Fruit fly (Drosophila melanogaster) whole organism, embryonic: ENCODE results near the gene CG43407.

Experiments
- ATbp ChIP-seq: fragments of 200-800 bp; sonication (Bioruptor generic); optimal IDR thresholded peaks from 2 replicates; lab custom pipeline; 2017; ENCODE audit warnings: missing biosample characterization, mild to moderate bottlenecking, missing genetic modification characterization, missing genetic modification reagents
- Bteb2 ChIP-seq: fragments of 200-800 bp; sonication (Bioruptor generic); optimal IDR thresholded peaks from 2 replicates; lab custom pipeline; 2016; ENCODE audit warnings: missing biosample characterization, missing genetic modification characterization
- CG11247 ChIP-seq: fragments of 200-800 bp; sonication (Bioruptor generic); IDR thresholded peaks from 2 replicates; pipeline ENCODE4 v1.3.6; 2022; ENCODE audit warnings: missing biosample characterization, missing genetic modification characterization
- CG12104 ChIP-seq: fragments of 200-800 bp; sonication (Bioruptor generic); optimal IDR thresholded peaks from 3 replicates; lab custom pipeline; 2016; ENCODE audit warnings: missing biosample characterization, missing genetic modification characterization
- CG12659 ChIP-seq: fragments of 200-800 bp; sonication (Bioruptor generic); optimal IDR thresholded peaks from 3 replicates; lab custom pipeline; 2017; ENCODE audit warnings: mild to moderate bottlenecking, missing biosample characterization, missing genetic modification reagents, missing genetic modification characterization
- CG13624 ChIP-seq: fragments of 200-800 bp; sonication (Bioruptor generic); optimal IDR thresholded peaks from 2 replicates; lab custom pipeline; 2016; ENCODE audit warnings: missing biosample characterization, missing genetic modification characterization
- CG15073 ChIP-seq: fragments of 200-800 bp; sonication (Bioruptor generic); optimal IDR thresholded peaks from 2 replicates; lab custom pipeline; 2016; ENCODE audit warnings: missing biosample characterization, missing genetic modification characterization
- CG16779 ChIP-seq: fragments of 200-800 bp; sonication (Bioruptor generic); IDR thresholded peaks from 2 replicates; pipeline ENCODE4 v1.3.6; 2022; ENCODE audit warnings: missing biosample characterization, missing genetic modification characterization
- CG16813 ChIP-seq: fragments of 200-800 bp; sonication (Bioruptor generic); IDR thresholded peaks from 3 replicates; pipeline ENCODE4 v1.3.6; 2022; ENCODE audit warnings: missing biosample characterization, missing genetic modification characterization; ENCODE audit not compliant: partially characterized antibody
- CG17361 ChIP-seq: fragments of 200-800 bp; sonication (Bioruptor generic); IDR thresholded peaks from 3 replicates; pipeline ENCODE4 v1.3.6; 2022; ENCODE audit warnings: missing biosample characterization, missing genetic modification characterization
- CG1832 ChIP-seq: fragments of 200-800 bp; sonication (Bioruptor generic); optimal IDR thresholded peaks from 2 replicates; lab custom pipeline; 2017; ENCODE audit warnings: missing biosample characterization, mild to moderate bottlenecking, missing genetic modification characterization, inconsistent platforms
- CG2889 ChIP-seq: fragments of 200-800 bp; sonication (Bioruptor generic); IDR thresholded peaks from 3 replicates; pipeline ENCODE4 v1.3.6; 2022; ENCODE audit warnings: missing biosample characterization, missing genetic modification characterization
- CG4328 ChIP-seq: fragments of 200-800 bp; sonication (Bioruptor generic); optimal IDR thresholded peaks from 3 replicates; lab custom pipeline; 2017; ENCODE audit warnings: missing biosample characterization, missing genetic modification reagents, missing genetic modification characterization
- CG4820 ChIP-seq: fragments of 200-800 bp; sonication (Bioruptor generic); optimal IDR thresholded peaks from 3 replicates; lab custom pipeline; 2016; ENCODE audit warnings: missing biosample characterization, missing genetic modification characterization
- CG7963 ChIP-seq: fragments of 200-800 bp; sonication (Bioruptor generic); IDR thresholded peaks from 3 replicates; pipeline ENCODE4 v1.3.6; 2022; ENCODE audit warnings: missing biosample characterization, missing genetic modification characterization; ENCODE audit not compliant: partially characterized antibody
- CG8290 ChIP-seq, 3 experiments: fragments of 200-800 bp; sonication (Bioruptor generic); optimal IDR thresholded peaks; 2 replicates each; lab custom pipeline; 2016 to 2019; ENCODE audit warnings: missing biosample characterization in 3 of 3, missing genetic modification characterization in 3 of 3, mild to moderate bottlenecking in 2 of 3, moderate library complexity in 1 of 3
- CG8765 ChIP-seq: fragments of 200-800 bp; sonication (Bioruptor generic); IDR thresholded peaks from 2 replicates; pipeline ENCODE4 v1.3.6; 2022; ENCODE audit warnings: missing biosample characterization, missing genetic modification characterization
- CG9797 ChIP-seq: fragments of 200-800 bp; sonication (Bioruptor generic); optimal IDR thresholded peaks from 3 replicates; lab custom pipeline; 2018; ENCODE audit warnings: missing biosample characterization, mild to moderate bottlenecking, missing genetic modification characterization
- CTCF ChIP-seq: fragments of 200-800 bp; sonication (Bioruptor generic); optimal IDR thresholded peaks from 2 replicates; lab custom pipeline; 2017; ENCODE audit warnings: missing biosample characterization, mild to moderate bottlenecking, missing genetic modification characterization, moderate library complexity
- D19B ChIP-seq: fragments of 200-800 bp; sonication (Bioruptor generic); optimal IDR thresholded peaks from 2 replicates; lab custom pipeline; 2017; ENCODE audit warnings: missing biosample characterization, mild to moderate bottlenecking, missing genetic modification characterization
- Deaf1 ChIP-seq: fragments of 200-800 bp; optimal IDR thresholded peaks from 3 replicates; lab custom pipeline; 2019; ENCODE audit warnings: missing biosample characterization, mild to moderate bottlenecking, missing genetic modification characterization, moderate library complexity
- Hr39 ChIP-seq: fragments of >200 bp; optimal IDR thresholded peaks from 2 replicates; lab custom pipeline; 2017
- Kr ChIP-seq: fragments of 200-800 bp; sonication (Bioruptor generic); optimal IDR thresholded peaks from 2 replicates; lab custom pipeline; 2017; ENCODE audit warnings: missing biosample characterization, mild to moderate bottlenecking, missing genetic modification characterization
- MTF-1 ChIP-seq: fragments of 200-800 bp; sonication (Bioruptor generic); optimal IDR thresholded peaks from 2 replicates; lab custom pipeline; 2018; ENCODE audit warnings: missing biosample characterization, mild to moderate bottlenecking, missing genetic modification characterization, borderline replicate concordance
- Med ChIP-seq: fragments of 200-800 bp; sonication (Bioruptor generic); peaks from one replicate; lab custom pipeline; 2016; ENCODE audit warnings: missing biosample characterization, missing genetic modification characterization, mild to moderate bottlenecking, inconsistent platforms, moderate library complexity
- Opbp ChIP-seq: fragments of 200-800 bp; sonication (Bioruptor generic); IDR thresholded peaks from 3 replicates; pipeline ENCODE4 v1.3.6; 2022; ENCODE audit warnings: missing biosample characterization, missing genetic modification characterization; ENCODE audit not compliant: partially characterized antibody
- Ptx1 ChIP-seq: fragments of 200-800 bp; sonication (Bioruptor generic); IDR thresholded peaks from 2 replicates; pipeline ENCODE4 v1.3.6; 2022; ENCODE audit warnings: missing biosample characterization, missing genetic modification characterization
- Scr ChIP-seq: fragments of 200-800 bp; sonication (Bioruptor generic); IDR thresholded peaks from 2 replicates; pipeline ENCODE4 v1.3.6; 2022; ENCODE audit warnings: missing biosample characterization, missing genetic modification characterization; ENCODE audit not compliant: partially characterized antibody
- Stat92E ChIP-seq, 3 experiments: fragments of >200 bp in 2 of 3; fragments of 200-800 bp in 1 of 3; sonication (Bioruptor generic) in 1 of 3; optimal IDR thresholded peaks; 2 replicates each; lab custom pipeline; 2017 to 2019; ENCODE audit warnings: missing biosample characterization in 3 of 3, missing genetic modification characterization in 3 of 3, mild to moderate bottlenecking in 1 of 3, moderate library complexity in 1 of 3
- Taf1 ChIP-seq: fragments of 200-800 bp; sonication (Bioruptor generic); IDR thresholded peaks from 2 replicates; pipeline ENCODE4 v1.3.6; 2022; ENCODE audit warnings: missing biosample characterization, missing genetic modification characterization
- Trl ChIP-seq, 3 experiments: fragments of >200 bp in 2 of 3; fragments of 200-800 bp in 1 of 3; sonication (Bioruptor generic) in 1 of 3; optimal IDR thresholded peaks; 2 replicates in 1 of 3; 3 replicates in 2 of 3; lab custom pipeline; 2016 to 2017; ENCODE audit warnings: missing biosample characterization in 1 of 3, missing genetic modification characterization in 1 of 3
- ara ChIP-seq: fragments of 200-800 bp; sonication (Bioruptor generic); IDR thresholded peaks from 2 replicates; pipeline ENCODE4 v1.3.6; 2022; ENCODE audit warnings: missing biosample characterization, missing genetic modification characterization
- cad ChIP-seq: fragments of >200 bp; optimal IDR thresholded peaks from 2 replicates; lab custom pipeline; 2017; ENCODE audit warnings: missing biosample characterization, missing genetic modification characterization
- cas ChIP-seq: fragments of 200-800 bp; sonication (Bioruptor generic); IDR thresholded peaks from 2 replicates; pipeline ENCODE4 v1.3.6; 2022; ENCODE audit warnings: missing biosample characterization, missing genetic modification characterization
- ewg ChIP-seq: fragments of 200-800 bp; sonication (Bioruptor generic); optimal IDR thresholded peaks from 3 replicates; lab custom pipeline; 2017; ENCODE audit warnings: mild to moderate bottlenecking, missing biosample characterization, missing genetic modification reagents, missing genetic modification characterization
- gsb ChIP-seq: fragments of 200-800 bp; sonication (Bioruptor generic); IDR thresholded peaks from 2 replicates; pipeline ENCODE4 v1.3.6; 2022; ENCODE audit warnings: missing biosample characterization, missing genetic modification characterization
- insv ChIP-seq, 2 experiments: fragments of 200-800 bp; sonication (Bioruptor generic); optimal IDR thresholded peaks; 3 replicates each; lab custom pipeline; 2016 to 2018; ENCODE audit warnings: missing biosample characterization in 2 of 2, missing genetic modification characterization in 2 of 2
- kah ChIP-seq: fragments of 200-800 bp; sonication (Bioruptor generic); optimal IDR thresholded peaks from 2 replicates; lab custom pipeline; 2018; ENCODE audit warnings: missing biosample characterization, mild to moderate bottlenecking, missing genetic modification characterization
- maf-S ChIP-seq: fragments of 200-800 bp; sonication (Bioruptor generic); optimal IDR thresholded peaks from 2 replicates; lab custom pipeline; 2016; ENCODE audit warnings: missing biosample characterization, missing genetic modification characterization
- odd ChIP-seq: fragments of 200-800 bp; sonication (Bioruptor generic); optimal IDR thresholded peaks from 2 replicates; lab custom pipeline; 2017; ENCODE audit warnings: missing biosample characterization, mild to moderate bottlenecking, missing genetic modification characterization
- pfk ChIP-seq: fragments of 200-800 bp; sonication (Bioruptor generic); optimal IDR thresholded peaks from 2 replicates; lab custom pipeline; 2018; ENCODE audit warnings: missing biosample characterization, mild to moderate bottlenecking, missing genetic modification characterization, moderate library complexity
- pita ChIP-seq: fragments of 200-800 bp; sonication (Bioruptor generic); optimal IDR thresholded peaks from 2 replicates; lab custom pipeline; 2017; ENCODE audit warnings: missing biosample characterization, mild to moderate bottlenecking, missing genetic modification characterization
- rib ChIP-seq: fragments of 200-800 bp; sonication (Bioruptor generic); IDR thresholded peaks from 2 replicates; pipeline ENCODE4 v1.3.6; 2022; ENCODE audit warnings: missing biosample characterization, missing genetic modification characterization
- sens ChIP-seq: fragments of 200-800 bp; sonication (Bioruptor generic); peaks from one replicate; lab custom pipeline; 2016; ENCODE audit warnings: missing biosample characterization, missing genetic modification characterization
- tx ChIP-seq: fragments of 200-800 bp; sonication (Bioruptor generic); optimal IDR thresholded peaks from 2 replicates; lab custom pipeline; 2016; ENCODE audit warnings: missing biosample characterization, missing genetic modification characterization
- vvl ChIP-seq: fragments of 200-800 bp; sonication (Bioruptor generic); IDR thresholded peaks from 2 replicates; pipeline ENCODE4 v1.3.6; 2022; ENCODE audit warnings: missing biosample characterization, missing genetic modification characterization
- wek ChIP-seq: fragments of 200-800 bp; sonication (Bioruptor generic); optimal IDR thresholded peaks from 3 replicates; lab custom pipeline; 2018; ENCODE audit warnings: missing biosample characterization, mild to moderate bottlenecking, missing genetic modification characterization, moderate library complexity
- z ChIP-seq: fragments of 200-800 bp; sonication (Bioruptor generic); IDR thresholded peaks from 3 replicates; pipeline ENCODE4 v1.3.6; 2022; ENCODE audit warnings: missing biosample characterization, missing genetic modification characterization
- zen ChIP-seq: fragments of 200-800 bp; sonication (Bioruptor generic); optimal IDR thresholded peaks from 3 replicates; lab custom pipeline; 2018; ENCODE audit warnings: missing biosample characterization, mild to moderate bottlenecking, missing genetic modification characterization, moderate library complexity
- zfh1 ChIP-seq: fragments of 200-800 bp; sonication (Bioruptor generic); IDR thresholded peaks from 3 replicates; pipeline ENCODE4 v1.3.6; 2022; ENCODE audit warnings: missing biosample characterization, missing genetic modification characterization

Gene CG43407

DNA sequence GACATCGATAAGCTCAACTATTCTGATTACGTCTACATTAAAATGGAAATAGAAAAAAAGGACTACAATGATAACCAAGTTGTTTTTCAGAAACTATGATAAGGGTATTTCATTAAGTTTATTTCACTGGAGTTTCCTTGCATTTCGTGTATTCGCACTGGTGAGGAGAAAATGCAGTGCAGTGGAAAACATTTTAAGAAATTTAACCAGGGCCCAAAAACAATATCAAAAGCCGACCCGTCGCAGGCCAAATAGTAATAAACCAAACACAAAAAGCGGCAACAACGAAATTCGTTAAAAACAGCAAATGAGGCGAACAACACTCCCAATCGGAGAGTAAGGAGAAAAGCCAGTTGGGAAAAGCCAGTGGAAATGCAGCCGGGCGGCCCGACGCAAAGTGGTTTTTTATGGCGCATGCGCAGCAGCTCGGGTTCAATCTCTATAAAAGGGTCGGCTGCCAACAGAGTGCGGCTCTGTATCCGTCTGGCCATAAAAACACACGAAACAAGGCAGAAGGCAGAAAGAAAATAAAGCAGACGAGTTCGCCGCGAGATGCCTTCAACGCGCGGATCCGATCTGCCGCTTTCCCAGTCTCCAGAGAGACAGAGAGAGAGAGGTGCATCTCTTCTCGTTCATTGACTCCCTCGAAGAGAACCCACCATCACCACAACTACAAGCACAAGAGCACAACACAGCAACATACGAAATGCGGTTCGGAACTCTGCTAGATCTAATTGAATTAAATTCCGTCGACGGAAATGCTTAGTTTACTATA is 27.9 kb upstream of the CG43407 start (continued):
- no peak for TF ChIP-seq CG12659 (GFP tag; lab: Kevin White, UChicago)
- no peak for TF ChIP-seq CG7963 (GFP tag; lab: Robert Waterston, UW)
- no peak for TF ChIP-seq kah (GFP tag; lab: Kevin White, UChicago)
- TF ChIP-seq sens, result peak; percentile 79
- TF ChIP-seq Hr39 (lab: Kevin White, UChicago), result no peak
- TF ChIP-seq pfk (GFP tag; lab: Kevin White, UChicago), result no peak
- no peak for TF ChIP-seq maf-S (GFP tag; lab: Kevin White, UChicago)
- TF ChIP-seq MTF-1 (GFP tag; lab: Kevin White, UChicago), result no peak
- TF ChIP-seq CTCF (GFP tag; lab: Kevin White, UChicago), result peak; percentile 5
- TF ChIP-seq Scr (GFP tag; lab: Robert Waterston, UW), result no peak
- no peak for TF ChIP-seq CG17361 (GFP tag; lab: Robert Waterston, UW)
- no peak for TF ChIP-seq CG15073
- TF ChIP-seq rib (GFP tag; lab: Robert Waterston, UW), result 0 out of 2 replicates have a peak, but pooled peaks have one; percentile 15
- no peak for TF ChIP-seq wek (GFP tag; lab: Kevin White, UChicago)
- TF ChIP-seq D19B (GFP tag; lab: Kevin White, UChicago), result no peak
- no peak for TF ChIP-seq Taf1 (GFP tag; lab: Robert Waterston, UW)
- no peak for TF ChIP-seq CG11247
- no peak for TF ChIP-seq CG13624 (GFP tag; lab: Kevin White, UChicago)
- TF ChIP-seq zen (tag; lab: Kevin White, UChicago), result no peak
- peak; percentile 1 for TF ChIP-seq ATbp
- peak; percentile 19; the same call in 1 of the 2 replicates for TF ChIP-seq vvl (GFP tag; lab: Robert Waterston, UW)
- TF ChIP-seq CG9797, result no peak
- TF ChIP-seq CG4820 (GFP tag; lab: Kevin White, UChicago), result no peak
- peak in 1 of 2 experiments; percentile 23 for TF ChIP-seq insv (GFP tag; optimal IDR thresholded peaks at IDR 0.05; lab: Kevin White, UChicago)
- no peak for TF ChIP-seq CG8765
- no peak for TF ChIP-seq CG16813 (GFP tag; lab: Robert Waterston, UW)
- peak; percentile 41 for TF ChIP-seq Deaf1 (tag; lab: Kevin White, UChicago)
- no peak for TF ChIP-seq CG16779
- TF ChIP-seq CG12104 (GFP tag; lab: Kevin White, UChicago), result no peak
- TF ChIP-seq zfh1 (GFP tag; lab: Robert Waterston, UW), result 0 out of 3 replicates have a peak, but pooled peaks have one; percentile 9
- no peak for TF ChIP-seq CG4328
- TF ChIP-seq Med, result peak; percentile 33
- TF ChIP-seq odd (GFP tag; lab: Kevin White, UChicago), result no peak
- TF ChIP-seq cas, result no peak
- TF ChIP-seq ewg, result no peak
- TF ChIP-seq gsb, result no peak
- TF ChIP-seq CG1832, result peak; percentile 58
- no peak for TF ChIP-seq tx (GFP tag; lab: Kevin White, UChicago)
- peak; percentile 10 for TF ChIP-seq Kr
- no peak for TF ChIP-seq Opbp (GFP tag; lab: Robert Waterston, UW)
- TF ChIP-seq z, result no peak
- TF ChIP-seq Ptx1 (GFP tag; lab: Robert Waterston, UW), result no peak
- TF ChIP-seq CG2889, result no peak
- no peak for TF ChIP-seq Stat92E (GFP tag; optimal IDR thresholded peaks at IDR 0.05; lab: Kevin White, UChicago)
- no peak for TF ChIP-seq CG8290 (GFP tag; optimal IDR thresholded peaks at IDR 0.05; lab: Kevin White, UChicago)
- TF ChIP-seq CG8290 (tag; optimal IDR thresholded peaks at IDR 0.05; lab: Kevin White, UChicago), result no peak
- no peak for TF ChIP-seq ara (GFP tag; lab: Robert Waterston, UW)
- TF ChIP-seq Trl (optimal IDR thresholded peaks at IDR 0.05; lab: Kevin White, UChicago), result peak; percentile 40 to 79
- TF ChIP-seq Trl (GFP tag; optimal IDR thresholded peaks at IDR 0.05; lab: Kevin White, UChicago), result no peak
- peak; percentile 91 for TF ChIP-seq cad (GFP tag; lab: Kevin White, UChicago)
- TF ChIP-seq Bteb2 (GFP tag; lab: Kevin White, UChicago), result no peak
- peak; percentile 18 for TF ChIP-seq pita (GFP tag; lab: Kevin White, UChicago)
